Fruit fly (Drosophila melanogaster) whole organism, prepupa: Measurements from ENCODE around the gene CG32147.

Experiments used
- CG15336 ChIP-seq: fragments of 200-800 bp; sonication (Bioruptor generic); IDR thresholded peaks from 2 replicates; pipeline ENCODE4 v1.3.6; 2022; ENCODE audit warnings: missing biosample characterization, missing genetic modification characterization
- CG3919 ChIP-seq: fragments of 200-800 bp; sonication (Bioruptor generic); optimal IDR thresholded peaks from 3 replicates; lab custom pipeline; 2016; ENCODE audit warnings: missing biosample characterization, missing genetic modification characterization
- CG6854 ChIP-seq: fragments of 200-800 bp; sonication (Bioruptor generic); optimal IDR thresholded peaks from 2 replicates; lab custom pipeline; 2017; ENCODE audit warnings: missing biosample characterization, mild to moderate bottlenecking, missing genetic modification characterization
- Hr38 ChIP-seq: sonication (Bioruptor generic); optimal IDR thresholded peaks from 2 replicates; lab custom pipeline; 2016; ENCODE audit warnings: missing biosample characterization, missing genetic modification characterization
- Hr39 ChIP-seq: fragments of 200-800 bp; sonication (Bioruptor generic); optimal IDR thresholded peaks from 2 replicates; lab custom pipeline; 2016; ENCODE audit warnings: missing biosample characterization, missing genetic modification characterization
- OdsH ChIP-seq: fragments of 200-800 bp; sonication (Bioruptor generic); optimal IDR thresholded peaks from 3 replicates; lab custom pipeline; 2016; ENCODE audit warnings: missing biosample characterization, missing genetic modification characterization
- Sox14 ChIP-seq: fragments of 200-800 bp; sonication (Bioruptor generic); optimal IDR thresholded peaks from 3 replicates; lab custom pipeline; 2016; ENCODE audit warnings: missing biosample characterization, missing genetic modification characterization
- fkh ChIP-seq: fragments of 200-800 bp; sonication (Bioruptor generic); optimal IDR thresholded peaks from 3 replicates; lab custom pipeline; 2017; ENCODE audit warnings: missing biosample characterization, mild to moderate bottlenecking, missing genetic modification characterization, moderate library complexity

- no peak for TF ChIP-seq CG6854 (GFP tag; lab: Kevin White, UChicago)
- no peak for TF ChIP-seq Hr38 (GFP tag; lab: Kevin White, UChicago)
- TF ChIP-seq CG15336, result 0 out of 2 replicates have a peak, but pooled peaks have one; percentile 23
- TF ChIP-seq OdsH (GFP tag; lab: Kevin White, UChicago), result peak; percentile 41
- TF ChIP-seq fkh (GFP tag; lab: Kevin White, UChicago), result no peak
- peak; percentile 18 for TF ChIP-seq CG3919 (GFP tag; lab: Kevin White, UChicago)
- no peak for TF ChIP-seq Sox14 (GFP tag; lab: Kevin White, UChicago)
- TF ChIP-seq Hr39, result no peak
Measured at dm6 chr3L:15094589-15095288, 49.1 kb downstream of the CG32147 start, which contains the start of the genes sstn, Plp and GlyRS.
